Fruit fly (Drosophila melanogaster): ENCODE data around the gene CG12170.

DNA sequence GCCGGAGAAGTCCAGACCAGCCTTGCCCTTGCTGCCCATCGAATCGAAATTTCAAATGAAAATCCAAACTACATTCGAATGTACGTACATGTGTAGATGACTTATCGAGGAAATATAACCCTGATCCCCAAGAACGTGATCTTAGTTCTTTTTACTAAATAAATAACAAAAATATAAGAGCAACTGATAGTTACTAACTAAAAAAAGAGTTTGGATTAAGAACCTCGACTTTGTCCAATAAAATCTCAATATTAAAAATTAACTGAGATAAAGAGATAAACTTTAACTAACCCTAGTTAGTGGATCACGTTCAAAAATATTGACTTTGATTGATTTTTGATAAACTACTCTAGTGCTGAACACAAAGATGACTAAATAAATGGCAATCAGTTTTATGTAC lies 1.5 kb upstream of the CG12170 start, which contains the start of gene CG31546:
- no peak for TF ChIP-seq CG6854 (GFP tag; optimal IDR thresholded peaks at IDR 0.05)
- TF ChIP-seq Sox102F (GFP tag; optimal IDR thresholded peaks at IDR 0.05): no peak
- no peak for TF ChIP-seq CG11762 (GFP tag; optimal IDR thresholded peaks at IDR 0.05; ENCODE audit: insufficient read depth)
- no peak for TF ChIP-seq Gug (GFP tag; IDR thresholded peaks at IDR 0.05)
- no peak for TF ChIP-seq Lpt (GFP tag; optimal IDR thresholded peaks at IDR 0.05)
- no peak for TF ChIP-seq CG10631 (GFP tag; optimal IDR thresholded peaks at IDR 0.05)
- no peak for TF ChIP-seq CG34406 (GFP tag; optimal IDR thresholded peaks at IDR 0.05)
- TF ChIP-seq fd59A (GFP tag; optimal IDR thresholded peaks at IDR 0.05): no peak
- TF ChIP-seq lz (GFP tag; optimal IDR thresholded peaks at IDR 0.05): no peak
- no peak for TF ChIP-seq Blimp-1 (GFP tag; optimal IDR thresholded peaks at IDR 0.05)
- no peak for TF ChIP-seq vri (GFP tag; optimal IDR thresholded peaks at IDR 0.05)
- TF ChIP-seq CG15336 (GFP tag; IDR thresholded peaks at IDR 0.05): no peak
- no peak for TF ChIP-seq CG7368 (GFP tag; optimal IDR thresholded peaks at IDR 0.05)

All from whole organism, prepupa.